Worm (Caenorhabditis elegans) whole organism, L1 larva: Measurements from ENCODE around the gene T12B5.14.

Experiments
- aha-1 ChIP-seq: fragments of 150-350 bp; optimal IDR thresholded peaks from 2 replicates; lab custom pipeline; 2014; ENCODE audit warnings: missing biosample characterization, missing genetic modification characterization
- lin-35 ChIP-seq, 2 experiments: fragments of 150-350 bp; optimal IDR thresholded peaks; 2 replicates each; lab custom pipeline; 2014; ENCODE audit warnings: missing biosample characterization in 2 of 2, missing genetic modification characterization in 2 of 2, missing genetic modification reagents in 2 of 2
- unc-86 ChIP-seq: sonication (generic microtip); optimal IDR thresholded peaks from 2 replicates; lab custom pipeline; 2016; ENCODE audit warnings: missing genetic modification characterization, missing compliant biosample characterization

- TF ChIP-seq unc-86 (tag; lab: Kevin White, UChicago) (no peak), aha-1 (tag; lab: Kevin White, UChicago) (no peak), lin-35 (GFP tag; optimal IDR thresholded peaks at IDR 0.05; lab: Kevin White, UChicago) (no peak)
These were observed 11.6 kb downstream of the T12B5.14 start for ce11 chrIII:966259-966658.
